Worm (Caenorhabditis elegans) whole organism, L3 larva: ENCODE data around the gene dpy-6.

ENCODE experiments used
- elt-1 ChIP-seq: fragments of 150-350 bp; optimal IDR thresholded peaks from 2 replicates; lab custom pipeline; 2014; ENCODE audit warnings: missing biosample characterization, missing genetic modification characterization
- elt-3 ChIP-seq, 3 experiments: fragments of 150-350 bp in 1 of 3; sonication (generic microtip) in 2 of 3; optimal IDR thresholded peaks; 2 replicates in 2 of 3; 4 replicates in 1 of 3; lab custom pipeline; 2014 to 2017; ENCODE audit warnings: missing biosample characterization in 3 of 3, missing genetic modification characterization in 3 of 3
- lin-39 ChIP-seq: fragments of 150-350 bp; optimal IDR thresholded peaks from 2 replicates; lab custom pipeline; 2018; ENCODE audit warnings: missing biosample characterization, missing genetic modification reagents, missing genetic modification characterization
- ztf-4 ChIP-seq: fragments of 150-350 bp; optimal IDR thresholded peaks from 2 replicates; lab custom pipeline; 2014; ENCODE audit warnings: missing biosample characterization, missing genetic modification characterization

DNA sequence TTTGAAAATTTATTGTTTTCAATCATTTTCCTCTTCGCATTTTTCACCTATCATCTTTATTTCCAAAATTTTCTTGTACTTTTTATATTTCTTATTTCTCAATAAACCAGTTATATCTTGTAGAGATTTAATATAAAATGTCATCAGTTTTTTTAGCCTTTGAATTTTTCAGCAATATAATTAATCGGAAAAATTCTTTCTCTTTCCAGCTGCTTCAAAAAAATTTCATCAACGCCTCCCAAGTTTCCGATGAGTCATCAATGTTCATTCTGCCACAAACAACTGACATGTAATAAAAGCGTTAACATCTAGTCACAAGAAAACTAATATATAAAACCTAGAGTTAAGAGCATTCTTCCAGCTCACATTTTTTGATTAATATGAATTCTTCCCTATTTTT, 42.3 kb downstream of the dpy-6 start, which contains the start of gene F08F1.4:
- no peak for TF ChIP-seq lin-39 (tag; lab: Kevin White, UChicago)
- no peak for TF ChIP-seq ztf-4 (tag; lab: Kevin White, UChicago)
- TF ChIP-seq elt-1 (tag; lab: Kevin White, UChicago), result no peak
- TF ChIP-seq elt-3 (tag; optimal IDR thresholded peaks at IDR 0.05; lab: Kevin White, UChicago), result no peak
